Worm (Caenorhabditis elegans) whole organism, L4/young adult: Measurements from ENCODE around the gene zyg-1.

Experiments used
- W03F9.2 ChIP-seq: fragments of 150-350 bp; optimal IDR thresholded peaks from 2 replicates; lab custom pipeline; 2014; ENCODE audit warnings: missing biosample characterization, missing genetic modification characterization
- dao-5 ChIP-seq: sonication (generic microtip); optimal IDR thresholded peaks from 2 replicates; lab custom pipeline; 2016; ENCODE audit warnings: missing genotype, missing genetic modification characterization, moderate library complexity, missing compliant biosample characterization
- him-1 ChIP-seq: sonication (generic microtip); optimal IDR thresholded peaks from 2 replicates; lab custom pipeline; 2016; ENCODE audit warnings: missing genotype, missing genetic modification reagents, missing genetic modification characterization, missing compliant biosample characterization

zyg-1 gene

ce11 chrII:5642110-5642509 is 7.4 kb upstream of the zyg-1 start:
- TF ChIP-seq him-1 (tag; lab: Kevin White, UChicago) (no peak), W03F9.2 (tag; lab: Kevin White, UChicago) (no peak), dao-5 (tag; lab: Kevin White, UChicago) (no peak)

ce11 chrII:5646942-5647341 is 2.6 kb upstream of the zyg-1 start, which contains the start of gene F59E12.9:
F59E12.9 (minus strand) TSS chrII:5647042.
- no peak for TF ChIP-seq him-1 (tag; lab: Kevin White, UChicago)
- TF ChIP-seq W03F9.2 (tag; lab: Kevin White, UChicago), result no peak
- no peak for TF ChIP-seq dao-5 (tag; lab: Kevin White, UChicago)

- no peak for TF ChIP-seq W03F9.2 (tag; lab: Kevin White, UChicago)
- TF ChIP-seq him-1 (tag; lab: Kevin White, UChicago), result no peak
- no peak for TF ChIP-seq dao-5 (tag; lab: Kevin White, UChicago)
These were observed 1.3 kb upstream of the zyg-1 start, which contains the start of gene ddl-1 for ce11 chrII:5648272-5648671. ddl-1 (minus strand) TSS chrII:5648372.

DNA sequence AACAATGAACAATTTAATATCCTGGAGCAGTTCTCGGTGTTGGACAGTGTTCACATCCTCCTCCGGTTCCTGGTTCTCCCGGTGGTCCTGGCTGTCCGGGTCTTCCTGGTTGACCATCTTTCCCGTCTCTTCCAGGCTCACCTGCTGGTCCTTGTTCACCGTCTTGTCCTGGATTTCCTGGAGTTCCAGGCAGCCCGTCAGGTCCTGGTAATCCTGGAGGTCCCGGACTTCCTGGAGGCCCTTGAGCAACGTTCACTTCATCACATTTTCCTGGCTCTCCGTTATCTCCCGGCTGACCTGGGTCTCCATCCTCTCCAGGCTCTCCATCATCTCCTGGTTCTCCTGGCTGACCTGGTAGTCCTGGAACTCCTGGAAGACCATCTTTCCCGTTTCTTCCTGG is 1.9 kb downstream of the zyg-1 start:
- TF ChIP-seq him-1 (tag; lab: Kevin White, UChicago) (no peak), dao-5 (tag; lab: Kevin White, UChicago) (no peak), W03F9.2 (tag; lab: Kevin White, UChicago) (no peak)

ce11 chrII:5652334-5652733 is 2.8 kb downstream of the zyg-1 start, which contains the start of gene bli-2:
bli-2 (minus strand) TSS chrII:5652434.
- TF ChIP-seq him-1 (tag; lab: Kevin White, UChicago) (no peak), W03F9.2 (tag; lab: Kevin White, UChicago) (no peak), dao-5 (tag; lab: Kevin White, UChicago) (no peak)

- TF ChIP-seq dao-5 (tag; lab: Kevin White, UChicago) (no peak), him-1 (tag; lab: Kevin White, UChicago) (no peak), W03F9.2 (tag; lab: Kevin White, UChicago) (no peak)
These were observed 4.7 kb downstream of the zyg-1 start, which contains the start of gene F59E12.1 for ce11 chrII:5654215-5654614. F59E12.1 (plus strand) TSS chrII:5654515.

ce11 chrII:5659675-5660074 is 10.1 kb downstream of the zyg-1 start, which contains the start of gene fut-3:
fut-3 (minus strand) TSS chrII:5659775.
- TF ChIP-seq him-1 (tag; lab: Kevin White, UChicago), result no peak
- TF ChIP-seq dao-5 (tag; lab: Kevin White, UChicago), result no peak
- TF ChIP-seq W03F9.2 (tag; lab: Kevin White, UChicago), result no peak

ce11 chrII:5660155-5660554 is 10.6 kb downstream of the zyg-1 start:
- TF ChIP-seq dao-5 (tag; lab: Kevin White, UChicago) (no peak), him-1 (tag; lab: Kevin White, UChicago) (no peak), W03F9.2 (tag; lab: Kevin White, UChicago) (no peak)

- TF ChIP-seq him-1 (tag; lab: Kevin White, UChicago) (peak; percentile 73), W03F9.2 (tag; lab: Kevin White, UChicago) (peak; percentile 33), dao-5 (tag; lab: Kevin White, UChicago) (no peak)
These were observed 11.5 kb downstream of the zyg-1 start, which contains the start of the genes ift-43 and mdt-26 for ce11 chrII:5660736-5661734. ift-43 (minus strand) TSS chrII:5660786. mdt-26 (plus strand) TSS chrII:5661181.

DNA sequence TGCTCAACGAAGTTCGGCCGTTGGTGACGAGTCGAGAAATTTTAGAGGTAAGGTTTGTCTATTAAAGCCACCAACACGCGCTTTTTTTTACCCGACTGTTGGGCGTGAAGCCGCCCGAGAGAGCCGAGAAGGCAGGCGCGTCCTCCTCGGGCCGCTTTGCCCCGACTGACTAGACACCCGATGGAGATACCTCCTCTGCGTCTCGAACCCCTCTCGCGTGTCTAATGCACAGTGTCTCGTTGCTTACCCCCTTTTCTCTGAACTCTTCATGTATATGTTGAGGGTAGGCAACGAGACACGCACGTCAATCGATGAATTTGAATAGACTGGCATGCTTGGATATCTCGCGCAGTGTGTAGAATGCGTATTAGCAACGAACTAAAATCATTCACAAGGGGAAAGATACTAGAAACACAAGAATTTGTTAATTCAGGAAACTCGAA is 12.2 kb downstream of the zyg-1 start:
- TF ChIP-seq dao-5 (tag; lab: Kevin White, UChicago) (peak; percentile 69), W03F9.2 (tag; lab: Kevin White, UChicago) (no peak), him-1 (tag; lab: Kevin White, UChicago) (peak; percentile 84)

DNA sequence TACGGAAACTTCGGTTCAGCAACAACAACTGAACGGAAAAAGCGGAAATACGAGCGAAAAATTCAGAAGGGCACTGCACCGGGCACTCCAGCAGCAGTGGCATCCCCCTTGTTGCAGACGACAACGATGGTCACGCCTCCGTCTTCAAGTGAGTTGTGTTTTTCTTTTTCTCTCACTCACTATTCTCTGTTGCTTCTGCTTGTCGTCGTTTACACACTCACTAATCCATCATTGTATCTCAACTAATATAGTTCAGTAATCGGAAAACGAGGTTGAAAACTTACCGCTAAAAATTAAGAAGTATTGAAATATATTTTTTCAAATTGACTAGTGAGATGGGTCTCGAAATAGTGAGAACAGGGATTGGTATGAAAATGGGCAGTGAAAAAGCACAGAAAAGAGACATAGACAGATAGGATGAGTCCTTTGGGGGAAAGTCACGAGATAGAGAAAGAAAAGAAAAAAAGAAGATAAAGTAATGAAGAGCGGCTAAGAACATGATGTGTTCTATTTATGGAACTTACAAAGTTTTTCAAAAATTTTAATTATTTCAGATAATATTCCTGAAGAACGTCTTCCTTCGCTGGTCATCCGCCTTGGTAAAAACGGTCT is 13.7 kb downstream of the zyg-1 start:
- TF ChIP-seq W03F9.2 (tag; lab: Kevin White, UChicago), result no peak
- TF ChIP-seq dao-5 (tag; lab: Kevin White, UChicago), result no peak
- no peak for TF ChIP-seq him-1 (tag; lab: Kevin White, UChicago)

ce11 chrII:5665029-5665428 is 15.5 kb downstream of the zyg-1 start, which contains the start of gene C25H3.15:
C25H3.15 (plus strand) TSS chrII:5665329.
- TF ChIP-seq W03F9.2 (tag; lab: Kevin White, UChicago) (no peak), him-1 (tag; lab: Kevin White, UChicago) (no peak), dao-5 (tag; lab: Kevin White, UChicago) (no peak)

DNA sequence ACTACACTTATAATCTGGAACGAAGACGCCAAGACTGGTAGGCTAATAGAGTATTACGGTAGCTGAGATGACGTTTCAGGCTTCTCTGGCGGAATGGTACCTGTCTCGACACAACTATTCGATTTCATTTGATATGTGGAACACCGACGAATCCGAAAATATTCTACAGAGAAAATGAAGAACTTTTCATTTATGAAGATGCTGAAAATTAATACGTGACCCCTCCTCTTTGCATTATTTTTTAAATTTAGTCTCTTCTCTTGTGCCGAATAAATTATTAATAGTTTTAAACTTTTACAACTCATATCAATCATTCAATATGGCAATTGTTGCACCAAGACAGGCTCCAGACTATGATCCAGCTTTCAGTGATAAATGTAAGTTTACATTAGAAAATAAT is 16.4 kb downstream of the zyg-1 start, which contains the start of gene C25H3.16:
C25H3.16 (plus strand) TSS at position 301 of the 400 bp plus-strand sequence.
- TF ChIP-seq him-1 (tag; lab: Kevin White, UChicago) (no peak), W03F9.2 (tag; lab: Kevin White, UChicago) (no peak)
